Worm (Caenorhabditis elegans) whole organism, early embryonic: ENCODE measurements around the gene T14B4.3.

Experiments used
- F13C5.2 ChIP-seq: sonication (generic microtip); optimal IDR thresholded peaks from 2 replicates; lab custom pipeline; 2017; ENCODE audit warnings: mild to moderate bottlenecking, missing genetic modification characterization, inconsistent platforms, missing compliant biosample characterization
- aly-1 ChIP-seq: sonication (generic microtip); optimal IDR thresholded peaks from 2 replicates; lab custom pipeline; 2016; ENCODE audit warnings: missing genetic modification characterization, missing compliant biosample characterization
- ama-1 ChIP-seq: fragments of 150-350 bp; optimal IDR thresholded peaks from 2 replicates; lab custom pipeline; 2014
- ceh-13 ChIP-seq: fragments of 200-800 bp; sonication (Bioruptor generic); optimal IDR thresholded peaks from 2 replicates; lab custom pipeline; 2018; ENCODE audit warnings: mild to moderate bottlenecking, missing genetic modification characterization, missing compliant biosample characterization
- flt-1 ChIP-seq: fragments of 200-800 bp; sonication (Bioruptor generic); IDR thresholded peaks from 2 replicates; pipeline ENCODE4 v1.3.6; 2022; ENCODE audit warnings: missing genetic modification characterization, missing compliant biosample characterization
- hnd-1 ChIP-seq: sonication (generic microtip); optimal IDR thresholded peaks from 2 replicates; lab custom pipeline; 2016; ENCODE audit warnings: missing genetic modification characterization, missing compliant biosample characterization
- pes-1 ChIP-seq: fragments of 200-800 bp; sonication (Bioruptor generic); IDR thresholded peaks from 2 replicates; pipeline ENCODE4 v1.3.6; 2022; ENCODE audit warnings: missing genetic modification reagents, missing genetic modification characterization, missing compliant biosample characterization
- scrt-1 ChIP-seq: fragments of 200-800 bp; sonication (Bioruptor generic); IDR thresholded peaks from 2 replicates; pipeline ENCODE4 v1.3.6; 2022; ENCODE audit warnings: missing genetic modification characterization, missing compliant biosample characterization
- sea-1 ChIP-seq: fragments of 200-800 bp; sonication (Bioruptor generic); conservative IDR thresholded peaks from 2 replicates; pipeline ENCODE4 v1.3.6; 2022; ENCODE audit warnings: missing genetic modification characterization, missing compliant biosample characterization
- tbx-11 ChIP-seq: fragments of 200-800 bp; sonication (Bioruptor generic); IDR thresholded peaks from 2 replicates; pipeline ENCODE4 v1.3.6; 2022; ENCODE audit warnings: missing genetic modification characterization, missing compliant biosample characterization
- tbx-37 ChIP-seq: fragments of 200-800 bp; sonication (Bioruptor generic); conservative IDR thresholded peaks from 2 replicates; pipeline ENCODE4 v1.3.6; 2022; ENCODE audit warnings: missing genetic modification reagents, missing genetic modification characterization, missing compliant biosample characterization

- TF ChIP-seq tbx-37 (GFP tag; lab: Robert Waterston, UW): no peak
- no peak for TF ChIP-seq tbx-11 (GFP tag; lab: Robert Waterston, UW)
- no peak for TF ChIP-seq sea-1 (GFP tag; lab: Robert Waterston, UW)
- no peak for TF ChIP-seq hnd-1 (tag; lab: Kevin White, UChicago)
- TF ChIP-seq F13C5.2 (tag; lab: Kevin White, UChicago): no peak
- TF ChIP-seq ama-1 (lab: Kevin White, UChicago): no peak
- TF ChIP-seq ceh-13: no peak
- TF ChIP-seq pes-1: no peak
- no peak for TF ChIP-seq flt-1 (GFP tag; lab: Robert Waterston, UW)
- TF ChIP-seq aly-1: no peak
- no peak for TF ChIP-seq scrt-1 (GFP tag; lab: Robert Waterston, UW)
Measured at ce11 chrII:6764734-6765133, 30.0 kb downstream of the T14B4.3 start, which contains the start of gene nlp-50.
